Fruit fly (Drosophila melanogaster): ENCODE data around the gene CG6793.

CG6793 gene

DNA sequence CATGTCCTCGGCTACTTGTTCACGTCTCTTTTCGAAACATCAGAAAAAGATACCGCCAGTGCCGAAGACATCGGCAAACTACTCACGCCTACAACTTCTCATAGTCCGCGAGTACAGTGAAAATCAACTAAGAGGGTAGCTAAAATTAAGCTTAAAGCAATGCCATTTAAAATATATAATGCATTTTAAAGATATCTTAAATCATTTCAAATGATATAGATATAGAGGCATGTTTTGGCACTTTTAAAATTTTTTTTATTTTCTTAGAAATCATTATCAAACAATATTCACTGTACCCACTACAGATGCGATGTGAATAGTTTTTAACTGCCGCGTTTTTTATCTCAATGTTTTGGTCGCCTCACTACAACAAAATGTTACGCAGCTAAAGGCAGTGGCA lies 8.4 kb downstream of the CG6793 start (continued):
- TF ChIP-seq repo (GFP tag; optimal IDR thresholded peaks at IDR 0.05), result no peak
- TF ChIP-seq HLH3B (GFP tag; IDR thresholded peaks at IDR 0.05), result peak; percentile 48; the same call in 1 of the 2 replicates

DNA sequence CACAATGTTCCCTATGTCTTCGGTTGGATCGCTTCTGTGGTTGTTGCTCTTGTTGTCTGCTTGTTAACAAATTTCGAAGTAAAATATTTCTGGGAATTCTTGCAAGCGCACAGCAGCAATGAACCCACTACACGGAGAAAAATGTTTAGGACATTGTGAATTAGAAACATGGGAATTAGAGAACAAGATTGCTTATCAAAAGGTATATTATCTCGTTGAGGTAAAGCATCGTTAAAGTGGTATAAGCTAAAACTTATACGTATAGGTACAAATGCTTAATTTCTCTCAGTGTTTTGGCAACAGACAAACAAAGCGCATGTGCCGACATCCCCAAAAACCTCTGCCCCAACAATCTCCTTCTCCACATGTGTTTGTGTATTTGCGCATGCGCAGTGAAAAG lies 11.5 kb downstream of the CG6793 start:
- TF ChIP-seq Bgb (GFP tag; IDR thresholded peaks at IDR 0.05; ENCODE audit: partially characterized antibody), result no peak
- TF ChIP-seq Ravus (GFP tag; IDR thresholded peaks at IDR 0.05), result no peak
- peak; percentile 1 for TF ChIP-seq CG3407 (GFP tag; optimal IDR thresholded peaks at IDR 0.05)
- no peak for TF ChIP-seq hkb (optimal IDR thresholded peaks at IDR 0.05)
- TF ChIP-seq hkb (GFP tag; IDR thresholded peaks at IDR 0.05), result peak; percentile 56; the same call in 1 of the 2 replicates
- TF ChIP-seq CG17568 (GFP tag; optimal IDR thresholded peaks at IDR 0.05), result no peak
- no peak for TF ChIP-seq CG31388 (GFP tag; optimal IDR thresholded peaks at IDR 0.05)
- TF ChIP-seq CG12236 (GFP tag; optimal IDR thresholded peaks at IDR 0.05), result no peak
- TF ChIP-seq hbn (GFP tag; IDR thresholded peaks at IDR 0.05; ENCODE audit: partially characterized antibody), result no peak
- no peak for TF ChIP-seq Doc3 (GFP tag; IDR thresholded peaks at IDR 0.05; ENCODE audit: partially characterized antibody)
- no peak for TF ChIP-seq sens-2 (GFP tag; IDR thresholded peaks at IDR 0.05)
- no peak for TF ChIP-seq CG8478 (optimal IDR thresholded peaks at IDR 0.05)
- TF ChIP-seq Sox102F (GFP tag; optimal IDR thresholded peaks at IDR 0.05), result peak; percentile 45
- TF ChIP-seq CG10147 (GFP tag; optimal IDR thresholded peaks at IDR 0.05), result no peak
- no peak for TF ChIP-seq CG17912 (GFP tag; optimal IDR thresholded peaks at IDR 0.05)
- TF ChIP-seq en (GFP tag; optimal IDR thresholded peaks at IDR 0.05), result peak; percentile 58
- peak; percentile 86 for TF ChIP-seq Med (GFP tag)
- TF ChIP-seq her (GFP tag; optimal IDR thresholded peaks at IDR 0.05), result peak; percentile 57
- no peak for TF ChIP-seq Lpt (GFP tag; optimal IDR thresholded peaks at IDR 0.05)
- no peak for TF ChIP-seq CHES-1-like (GFP tag; optimal IDR thresholded peaks at IDR 0.05)
- TF ChIP-seq gcm (GFP tag; optimal IDR thresholded peaks at IDR 0.05), result peak; percentile 35
- no peak for TF ChIP-seq ash1 (GFP tag; optimal IDR thresholded peaks at IDR 0.05)
- peak; percentile 58 for TF ChIP-seq Max (GFP tag; optimal IDR thresholded peaks at IDR 0.05)
- 0 out of 2 replicates have a peak, but pooled peaks have one; percentile 22 for TF ChIP-seq CG14441 (GFP tag; IDR thresholded peaks at IDR 0.05)
- TF ChIP-seq CG30403 (GFP tag; optimal IDR thresholded peaks at IDR 0.05), result peak; percentile 51
- TF ChIP-seq crc (GFP tag; optimal IDR thresholded peaks at IDR 0.05), result no peak
- no peak for TF ChIP-seq Dip3 (GFP tag; optimal IDR thresholded peaks at IDR 0.05)
- peak in 1 of 2 experiments; percentile 1 for TF ChIP-seq Hr51 (GFP tag; optimal IDR thresholded peaks at IDR 0.05)
- no peak for TF ChIP-seq Gug (GFP tag; IDR thresholded peaks at IDR 0.05)
- TF ChIP-seq gro (GFP tag; optimal IDR thresholded peaks at IDR 0.05), result no peak
- peak; percentile 56 for TF ChIP-seq CG8359 (GFP tag; optimal IDR thresholded peaks at IDR 0.05; ENCODE audit: borderline replicate concordance)
- no peak for TF ChIP-seq Poxn (GFP tag; IDR thresholded peaks at IDR 0.05)
- TF ChIP-seq hb (GFP tag; IDR thresholded peaks at IDR 0.05; ENCODE audit: partially characterized antibody), result no peak
- TF ChIP-seq tgo (GFP tag; IDR thresholded peaks at IDR 0.05), result 0 out of 3 replicates have a peak, but pooled peaks have one; percentile 34
- no peak for TF ChIP-seq fd102C (GFP tag; optimal IDR thresholded peaks at IDR 0.05)
- TF ChIP-seq CG14860 (GFP tag; IDR thresholded peaks at IDR 0.05; ENCODE audit: partially characterized antibody), result no peak
- TF ChIP-seq CG10462 (GFP tag; optimal IDR thresholded peaks at IDR 0.05), result no peak
- TF ChIP-seq CG7987 (GFP tag; optimal IDR thresholded peaks at IDR 0.05), result no peak
- TF ChIP-seq Trl (optimal IDR thresholded peaks at IDR 0.05), result no peak
- peak; percentile 53 for TF ChIP-seq Trl (GFP tag; optimal IDR thresholded peaks at IDR 0.05)
- TF ChIP-seq Hr3 (GFP tag; optimal IDR thresholded peaks at IDR 0.05), result no peak
- TF ChIP-seq CG1529 (GFP tag; optimal IDR thresholded peaks at IDR 0.05), result peak; percentile 19
- no peak for TF ChIP-seq Mes4 (GFP tag; optimal IDR thresholded peaks at IDR 0.05)
- TF ChIP-seq CG6175 (GFP tag; IDR thresholded peaks at IDR 0.05), result no peak
- TF ChIP-seq CG9876 (GFP tag; optimal IDR thresholded peaks at IDR 0.05), result no peak
- TF ChIP-seq CG17361 (GFP tag; IDR thresholded peaks at IDR 0.05), result peak; percentile 46; the same call in 2 of the 3 replicates
- TF ChIP-seq ranshi (GFP tag; IDR thresholded peaks at IDR 0.05), result peak; percentile 29; the same call in 1 of the 2 replicates
- TF ChIP-seq CG10366 (GFP tag; IDR thresholded peaks at IDR 0.05), result peak; percentile 46; the same call in 1 of the 2 replicates
